Worm (Caenorhabditis elegans): Measurements from ENCODE around the gene hrg-10.

- TF ChIP-seq dao-5 (tag; optimal IDR thresholded peaks at IDR 0.05): no peak
- no peak for TF ChIP-seq him-1 (tag; optimal IDR thresholded peaks at IDR 0.05)
- TF ChIP-seq W03F9.2 (tag; optimal IDR thresholded peaks at IDR 0.05): no peak
Observed at ce11 chrV:18911736-18912135, 45.4 kb downstream of the hrg-10 start, which contains the start of gene cyp-42A1.
